Fruit fly (Drosophila melanogaster) whole organism: ENCODE results near the gene Adgf-A.

Source experiments
- CG8478 ChIP-seq: fragments of >200 bp; optimal IDR thresholded peaks from 2 replicates; lab custom pipeline; 2018; ENCODE audit warnings: inconsistent platforms
- Dll ChIP-seq: fragments of >200 bp; optimal IDR thresholded peaks from 2 replicates; lab custom pipeline; 2017
- pan ChIP-seq: fragments of >200 bp; optimal IDR thresholded peaks from 2 replicates; lab custom pipeline; 2017
- psq ChIP-seq: fragments of >200 bp; optimal IDR thresholded peaks from 2 replicates; lab custom pipeline; 2017
- usp ChIP-seq: fragments of >200 bp; optimal IDR thresholded peaks from 2 replicates; lab custom pipeline; 2017; ENCODE audit warnings: missing biosample characterization, missing genetic modification characterization, mixed read lengths

dm6 chr3L:17739627-17740026, 24.3 kb downstream of the Adgf-A start:
- no peak for TF ChIP-seq pan
- TF ChIP-seq psq (lab: Kevin White, UChicago), result no peak
- no peak for TF ChIP-seq CG8478 (lab: Kevin White, UChicago)
- no peak for TF ChIP-seq usp
- no peak for TF ChIP-seq Dll (lab: Kevin White, UChicago)
